Worm (Caenorhabditis elegans): ENCODE results near the gene rpl-35.

Gene rpl-35

ce11 chrIII:7858407-7859029 lies 3.6 kb downstream of the rpl-35 start, which contains the start of the genes coq-5 and ufm-1:
TSS of gene coq-5 (minus strand) at chrIII:7858457.
TSS of gene ufm-1 (plus strand) at chrIII:7858979.
- 0 out of 2 replicates have a peak, but pooled peaks have one; percentile 14 for TF ChIP-seq tbx-37 (GFP tag; conservative IDR thresholded peaks at IDR 0.05)
- no peak for TF ChIP-seq ceh-36 (tag; optimal IDR thresholded peaks at IDR 0.05)
- no peak for TF ChIP-seq hmg-4 (GFP tag; optimal IDR thresholded peaks at IDR 0.05)
- no peak for TF ChIP-seq hmbx-1 (tag; optimal IDR thresholded peaks at IDR 0.05)

ce11 chrIII:7859313-7859712 lies 4.4 kb downstream of the rpl-35 start, which contains the start of gene tomm-7:
TSS of gene tomm-7 (plus strand) at chrIII:7859613.
- TF ChIP-seq scrt-1 (GFP tag; IDR thresholded peaks at IDR 0.05) (no peak), hmg-4 (GFP tag; optimal IDR thresholded peaks at IDR 0.05) (no peak), ets-7 (tag; optimal IDR thresholded peaks at IDR 0.05) (no peak), B0310.2 (tag; optimal IDR thresholded peaks at IDR 0.05) (no peak), ama-1 (optimal IDR thresholded peaks at IDR 0.05) (no peak), aly-1 (tag; optimal IDR thresholded peaks at IDR 0.05) (no peak), tbx-11 (GFP tag; IDR thresholded peaks at IDR 0.05) (no peak), tra-4 (tag; optimal IDR thresholded peaks at IDR 0.05) (no peak), ceh-36 (tag; optimal IDR thresholded peaks at IDR 0.05) (no peak), ceh-13 (GFP tag; optimal IDR thresholded peaks at IDR 0.05) (no peak), hnd-1 (tag; optimal IDR thresholded peaks at IDR 0.05) (no peak), pes-1 (GFP tag; IDR thresholded peaks at IDR 0.05) (no peak), flt-1 (GFP tag; IDR thresholded peaks at IDR 0.05) (no peak), tbx-37 (GFP tag; conservative IDR thresholded peaks at IDR 0.05) (no peak), F13C5.2 (tag; optimal IDR thresholded peaks at IDR 0.05) (no peak), hmbx-1 (tag; optimal IDR thresholded peaks at IDR 0.05) (no peak)

ce11 chrIII:7860885-7861284 lies 6.0 kb downstream of the rpl-35 start, which contains the start of gene cuc-1:
TSS of gene cuc-1 (minus strand) at chrIII:7860985.
- TF ChIP-seq ceh-36 (tag; optimal IDR thresholded peaks at IDR 0.05) (no peak), ets-7 (tag; optimal IDR thresholded peaks at IDR 0.05) (no peak), sea-1 (GFP tag; conservative IDR thresholded peaks at IDR 0.05) (no peak), hnd-1 (tag; optimal IDR thresholded peaks at IDR 0.05) (no peak), ceh-13 (GFP tag; optimal IDR thresholded peaks at IDR 0.05) (no peak), B0310.2 (tag; optimal IDR thresholded peaks at IDR 0.05) (no peak)

DNA sequence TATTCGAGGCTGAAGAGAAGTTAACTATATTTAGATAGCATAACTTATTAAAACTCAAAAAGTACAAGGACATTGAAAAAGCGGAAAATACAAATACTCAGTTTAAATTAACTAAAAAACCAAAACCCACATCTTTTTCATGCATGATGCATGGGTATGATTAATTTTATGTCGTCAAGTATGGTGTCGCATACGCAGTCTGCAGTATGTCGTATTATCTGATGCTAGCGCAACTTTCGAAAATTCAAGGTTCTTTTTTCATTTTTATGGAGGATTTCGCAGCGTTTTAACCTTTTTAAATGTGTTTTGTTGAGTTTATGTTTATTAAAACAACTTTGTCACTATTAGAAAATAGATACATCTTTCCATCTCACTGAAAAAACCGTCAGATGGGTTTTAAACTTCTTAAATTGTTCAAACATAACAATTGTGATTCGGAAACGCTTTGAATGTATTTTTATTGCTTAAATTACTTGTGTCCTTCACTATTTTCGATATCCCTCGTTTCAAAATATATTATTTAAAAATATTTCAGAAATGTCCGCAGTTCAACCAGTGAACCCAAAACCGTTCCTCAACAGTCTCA lies 6.7 kb downstream of the rpl-35 start, which contains the start of gene snr-5:
snr-5 (plus strand) TSS at position 536 of the 586 bp plus-strand sequence.
- TF ChIP-seq pes-1 (GFP tag; IDR thresholded peaks at IDR 0.05): no peak
- no peak for TF ChIP-seq hmbx-1 (tag; optimal IDR thresholded peaks at IDR 0.05)

DNA sequence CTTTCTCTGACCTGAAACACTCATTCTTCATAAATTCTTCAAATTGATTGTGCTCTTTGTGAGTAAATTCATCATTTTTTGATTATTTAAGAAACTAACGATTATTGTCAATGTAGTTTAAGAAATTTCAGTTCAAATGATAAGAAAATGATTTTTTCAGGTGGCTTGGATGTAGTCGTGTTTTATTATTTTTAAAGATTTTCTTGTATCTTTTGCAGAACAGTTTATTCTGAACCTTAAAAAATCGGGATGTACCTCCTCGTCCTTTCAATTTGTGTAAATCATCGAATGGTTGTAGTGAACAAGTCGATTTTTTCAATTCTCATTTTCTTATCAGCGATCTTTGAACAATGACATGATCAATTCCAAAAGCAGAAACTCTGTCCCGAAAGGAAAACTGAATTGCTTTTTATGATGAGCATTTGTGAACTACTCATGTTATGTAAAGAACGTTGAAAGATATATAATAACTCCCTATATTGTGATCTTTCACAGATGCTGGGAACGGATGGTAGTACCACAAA lies 10.4 kb downstream of the rpl-35 start, which contains the start of gene slc-17.3:
slc-17.3 (minus strand) TSS at position 51 of the 524 bp plus-strand sequence.
- TF ChIP-seq sea-1 (GFP tag; conservative IDR thresholded peaks at IDR 0.05) (no peak), tbx-37 (GFP tag; conservative IDR thresholded peaks at IDR 0.05) (no peak), aly-1 (tag; optimal IDR thresholded peaks at IDR 0.05) (no peak), ceh-13 (GFP tag; optimal IDR thresholded peaks at IDR 0.05) (no peak), ama-1 (optimal IDR thresholded peaks at IDR 0.05) (no peak), hnd-1 (tag; optimal IDR thresholded peaks at IDR 0.05) (no peak), ceh-36 (tag; optimal IDR thresholded peaks at IDR 0.05) (no peak), hmg-4 (GFP tag; optimal IDR thresholded peaks at IDR 0.05) (no peak), flt-1 (GFP tag; IDR thresholded peaks at IDR 0.05) (no peak), B0310.2 (tag; optimal IDR thresholded peaks at IDR 0.05) (no peak), tbx-11 (GFP tag; IDR thresholded peaks at IDR 0.05) (no peak), hmbx-1 (tag; optimal IDR thresholded peaks at IDR 0.05) (no peak), pes-1 (GFP tag; IDR thresholded peaks at IDR 0.05) (no peak), ets-7 (tag; optimal IDR thresholded peaks at IDR 0.05) (no peak)

ce11 chrIII:7866189-7866588 lies 11.3 kb downstream of the rpl-35 start, which contains the start of gene cup-4:
TSS of gene cup-4 (plus strand) at chrIII:7866489.
- TF ChIP-seq tbx-11 (GFP tag; IDR thresholded peaks at IDR 0.05): no peak
- TF ChIP-seq ets-7 (tag; optimal IDR thresholded peaks at IDR 0.05): no peak
- no peak for TF ChIP-seq flt-1 (GFP tag; IDR thresholded peaks at IDR 0.05)

ce11 chrIII:7872776-7873175 lies 17.8 kb downstream of the rpl-35 start:
- TF ChIP-seq tbx-11 (GFP tag; IDR thresholded peaks at IDR 0.05) (no peak), B0310.2 (tag; optimal IDR thresholded peaks at IDR 0.05) (no peak), scrt-1 (GFP tag; IDR thresholded peaks at IDR 0.05) (no peak), sea-1 (GFP tag; conservative IDR thresholded peaks at IDR 0.05) (no peak), hmbx-1 (tag; optimal IDR thresholded peaks at IDR 0.05) (no peak), hnd-1 (tag; optimal IDR thresholded peaks at IDR 0.05) (no peak), ama-1 (optimal IDR thresholded peaks at IDR 0.05) (no peak), pes-1 (GFP tag; IDR thresholded peaks at IDR 0.05) (no peak)

- TF ChIP-seq flt-1 (GFP tag; IDR thresholded peaks at IDR 0.05): no peak
- no peak for TF ChIP-seq aly-1 (tag; optimal IDR thresholded peaks at IDR 0.05)
- TF ChIP-seq scrt-1 (GFP tag; IDR thresholded peaks at IDR 0.05): no peak
- no peak for TF ChIP-seq F13C5.2 (tag; optimal IDR thresholded peaks at IDR 0.05)
- no peak for TF ChIP-seq ceh-36 (tag; optimal IDR thresholded peaks at IDR 0.05)
- TF ChIP-seq hnd-1 (tag; optimal IDR thresholded peaks at IDR 0.05): no peak
- TF ChIP-seq ceh-13 (GFP tag; optimal IDR thresholded peaks at IDR 0.05): no peak
- no peak for TF ChIP-seq B0310.2 (tag; optimal IDR thresholded peaks at IDR 0.05)
- TF ChIP-seq sea-1 (GFP tag; conservative IDR thresholded peaks at IDR 0.05): no peak
- no peak for TF ChIP-seq tra-4 (tag; optimal IDR thresholded peaks at IDR 0.05)
- no peak for TF ChIP-seq hmg-4 (GFP tag; optimal IDR thresholded peaks at IDR 0.05)
- no peak for TF ChIP-seq tbx-11 (GFP tag; IDR thresholded peaks at IDR 0.05)
- TF ChIP-seq hmbx-1 (tag; optimal IDR thresholded peaks at IDR 0.05): no peak
- TF ChIP-seq pes-1 (GFP tag; IDR thresholded peaks at IDR 0.05): no peak
- TF ChIP-seq tbx-37 (GFP tag; conservative IDR thresholded peaks at IDR 0.05): no peak
- no peak for TF ChIP-seq ets-7 (tag; optimal IDR thresholded peaks at IDR 0.05)
- TF ChIP-seq ama-1 (optimal IDR thresholded peaks at IDR 0.05): no peak
Observed at ce11 chrIII:7873481-7873880, 18.5 kb downstream of the rpl-35 start, which contains the start of gene tyr-1. TSS of gene tyr-1 (plus strand) at chrIII:7873781.
